Worm (Caenorhabditis elegans): ENCODE measurements around the gene npr-33.

Gene npr-33

DNA sequence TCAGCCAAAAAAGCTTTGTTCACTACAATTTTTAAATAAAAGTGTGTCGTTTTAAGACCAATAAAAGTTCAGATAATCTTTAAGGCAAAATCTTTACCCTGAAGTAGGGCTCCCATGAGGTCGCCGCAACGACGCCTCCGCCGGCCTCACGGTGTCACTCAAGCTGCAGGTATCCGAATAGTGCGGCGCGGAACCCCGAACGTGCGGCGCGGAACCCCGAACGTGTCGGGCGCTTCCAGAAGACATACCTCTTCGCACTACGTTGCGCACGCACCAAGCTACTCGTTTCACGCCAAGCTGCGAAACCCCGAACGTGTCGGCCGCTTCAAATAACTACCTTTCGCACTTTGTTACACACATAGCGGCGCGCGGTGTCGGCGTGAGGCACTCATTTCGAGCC is 2.4 kb downstream of the npr-33 start:
- no peak for TF ChIP-seq unc-62 (GFP tag; optimal IDR thresholded peaks at IDR 0.05)
- no peak for TF ChIP-seq elt-3 (tag; optimal IDR thresholded peaks at IDR 0.05)
- no peak for TF ChIP-seq lin-15B (tag; optimal IDR thresholded peaks at IDR 0.05)
- TF ChIP-seq ceh-28 (tag; optimal IDR thresholded peaks at IDR 0.05), result no peak
- TF ChIP-seq egl-27 (tag; optimal IDR thresholded peaks at IDR 0.05), result no peak
- TF ChIP-seq ceh-9 (tag; optimal IDR thresholded peaks at IDR 0.05), result no peak
- TF ChIP-seq ztf-11 (tag; optimal IDR thresholded peaks at IDR 0.05), result no peak

- TF ChIP-seq zag-1 (tag; optimal IDR thresholded peaks at IDR 0.05), result no peak
- no peak for TF ChIP-seq tbx-2 (tag; optimal IDR thresholded peaks at IDR 0.05)
- no peak for TF ChIP-seq lin-15B (tag; optimal IDR thresholded peaks at IDR 0.05)
- no peak for TF ChIP-seq nhr-23 (tag; optimal IDR thresholded peaks at IDR 0.05)
- no peak for TF ChIP-seq aly-2 (tag; optimal IDR thresholded peaks at IDR 0.05)
- TF ChIP-seq nhr-12 (tag; optimal IDR thresholded peaks at IDR 0.05), result no peak
- TF ChIP-seq ceh-28 (tag; optimal IDR thresholded peaks at IDR 0.05), result no peak
- no peak for TF ChIP-seq mdl-1 (tag; optimal IDR thresholded peaks at IDR 0.05)
- TF ChIP-seq ceh-16 (tag; optimal IDR thresholded peaks at IDR 0.05), result no peak
- TF ChIP-seq nhr-237 (tag; optimal IDR thresholded peaks at IDR 0.05), result no peak
- no peak for TF ChIP-seq pqm-1 (tag; optimal IDR thresholded peaks at IDR 0.05)
- no peak for TF ChIP-seq ceh-82 (tag; optimal IDR thresholded peaks at IDR 0.05)
- TF ChIP-seq ztf-4 (tag; optimal IDR thresholded peaks at IDR 0.05), result no peak
- no peak for TF ChIP-seq fos-1 (tag; optimal IDR thresholded peaks at IDR 0.05)
- TF ChIP-seq ceh-9 (tag; optimal IDR thresholded peaks at IDR 0.05), result no peak
- no peak for TF ChIP-seq elt-3 (tag; optimal IDR thresholded peaks at IDR 0.05)
- no peak for TF ChIP-seq elt-2 (tag; optimal IDR thresholded peaks at IDR 0.05)
- TF ChIP-seq egl-27 (tag; optimal IDR thresholded peaks at IDR 0.05), result no peak
- TF ChIP-seq ZK546.5 (tag; optimal IDR thresholded peaks at IDR 0.05), result no peak
- no peak for TF ChIP-seq egl-5 (tag; optimal IDR thresholded peaks at IDR 0.05)
Observed at ce11 chrX:15915774-15916173, 5.3 kb downstream of the npr-33 start.

ce11 chrX:15917000-15917399 is 6.6 kb downstream of the npr-33 start, which contains the start of the genes F31B9.4 and F31B9.2:
TSS of gene F31B9.4 (minus strand) at chrX:15917100.
TSS of gene F31B9.2 (plus strand) at chrX:15917367.
- no peak for TF ChIP-seq ztf-4 (tag; optimal IDR thresholded peaks at IDR 0.05)
- TF ChIP-seq fos-1 (tag; optimal IDR thresholded peaks at IDR 0.05), result no peak
- TF ChIP-seq egl-5 (tag; optimal IDR thresholded peaks at IDR 0.05), result no peak
- TF ChIP-seq egl-27 (tag; optimal IDR thresholded peaks at IDR 0.05), result no peak
- no peak for TF ChIP-seq unc-62 (GFP tag; optimal IDR thresholded peaks at IDR 0.05)
- TF ChIP-seq nhr-25 (tag; optimal IDR thresholded peaks at IDR 0.05), result no peak
- TF ChIP-seq R02D3.7 (tag; optimal IDR thresholded peaks at IDR 0.05), result no peak
- TF ChIP-seq nhr-12 (tag; optimal IDR thresholded peaks at IDR 0.05), result no peak
- no peak for TF ChIP-seq nhr-67 (tag; optimal IDR thresholded peaks at IDR 0.05)
- TF ChIP-seq ceh-9 (tag; optimal IDR thresholded peaks at IDR 0.05), result no peak
- TF ChIP-seq nhr-23 (tag; optimal IDR thresholded peaks at IDR 0.05), result no peak
- TF ChIP-seq hmg-11 (tag; optimal IDR thresholded peaks at IDR 0.05), result no peak
- no peak for TF ChIP-seq nhr-77 (tag; optimal IDR thresholded peaks at IDR 0.05)
- TF ChIP-seq sea-2 (GFP tag; optimal IDR thresholded peaks at IDR 0.05), result no peak
- TF ChIP-seq eor-1 (tag; optimal IDR thresholded peaks at IDR 0.05), result no peak
- TF ChIP-seq nhr-28 (tag; optimal IDR thresholded peaks at IDR 0.05), result no peak
- no peak for TF ChIP-seq pqm-1 (tag; optimal IDR thresholded peaks at IDR 0.05)
- TF ChIP-seq zag-1 (tag; optimal IDR thresholded peaks at IDR 0.05), result no peak
- no peak for TF ChIP-seq nhr-76 (tag; optimal IDR thresholded peaks at IDR 0.05)
- no peak for TF ChIP-seq fkh-10 (GFP tag; optimal IDR thresholded peaks at IDR 0.05)

DNA sequence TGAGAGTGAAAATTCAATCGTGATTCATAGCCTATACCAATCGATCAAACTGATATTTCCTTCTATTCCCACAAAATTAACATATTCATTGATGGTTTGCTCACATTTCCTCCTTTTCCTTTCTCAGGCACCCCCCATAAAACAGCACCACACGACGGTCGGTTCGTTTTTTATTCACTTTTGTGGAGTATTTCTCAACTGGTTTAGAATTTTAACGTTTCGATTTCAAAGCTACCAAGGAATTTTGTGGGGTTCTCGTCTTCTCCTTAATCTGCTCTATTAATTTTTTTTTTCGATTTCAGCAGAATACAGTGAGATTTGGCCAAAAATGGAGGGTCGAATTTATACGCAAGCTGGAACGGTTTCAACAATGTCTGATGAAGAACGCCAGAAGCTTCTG is 8.9 kb downstream of the npr-33 start, which contains the start of gene F31B9.7:
Gene F31B9.7 (plus strand): TSS at position 301 of the 400 bp plus-strand sequence.
- TF ChIP-seq unc-62 (GFP tag; optimal IDR thresholded peaks at IDR 0.05) (no peak), jun-1 (tag; optimal IDR thresholded peaks at IDR 0.05) (no peak), nhr-67 (tag; optimal IDR thresholded peaks at IDR 0.05) (no peak), mml-1 (tag; optimal IDR thresholded peaks at IDR 0.05) (no peak)

- TF ChIP-seq nhr-77 (tag; optimal IDR thresholded peaks at IDR 0.05) (no peak), ceh-9 (tag; optimal IDR thresholded peaks at IDR 0.05) (no peak), fkh-2 (tag; optimal IDR thresholded peaks at IDR 0.05) (no peak), nhr-76 (tag; optimal IDR thresholded peaks at IDR 0.05) (no peak), ztf-4 (tag; optimal IDR thresholded peaks at IDR 0.05) (no peak), ceh-82 (tag; optimal IDR thresholded peaks at IDR 0.05) (no peak), hmg-11 (tag; optimal IDR thresholded peaks at IDR 0.05) (no peak), jun-1 (tag; optimal IDR thresholded peaks at IDR 0.05) (no peak), ZK546.5 (tag; optimal IDR thresholded peaks at IDR 0.05) (no peak), nhr-12 (tag; optimal IDR thresholded peaks at IDR 0.05) (no peak), nhr-43 (tag; optimal IDR thresholded peaks at IDR 0.05; ENCODE audit: poor library complexity, severe bottlenecking) (no peak), ama-1 (optimal IDR thresholded peaks at IDR 0.05) (no peak), elt-1 (tag; optimal IDR thresholded peaks at IDR 0.05) (no peak), zag-1 (tag; optimal IDR thresholded peaks at IDR 0.05) (no peak), fos-1 (tag; optimal IDR thresholded peaks at IDR 0.05) (no peak)
Observed at ce11 chrX:15923440-15923839, 13.0 kb downstream of the npr-33 start, which contains the start of gene F31B9.3. TSS of gene F31B9.3 (plus strand) at chrX:15923740.
